Worm (Caenorhabditis elegans) whole organism, L4/young adult: Measurements from ENCODE around the gene srz-25.

Source experiments
- W03F9.2 ChIP-seq: fragments of 150-350 bp; optimal IDR thresholded peaks from 2 replicates; lab custom pipeline; 2014; ENCODE audit warnings: missing biosample characterization, missing genetic modification characterization
- dao-5 ChIP-seq: sonication (generic microtip); optimal IDR thresholded peaks from 2 replicates; lab custom pipeline; 2016; ENCODE audit warnings: missing genotype, missing genetic modification characterization, moderate library complexity, missing compliant biosample characterization
- him-1 ChIP-seq: sonication (generic microtip); optimal IDR thresholded peaks from 2 replicates; lab custom pipeline; 2016; ENCODE audit warnings: missing genotype, missing genetic modification reagents, missing genetic modification characterization, missing compliant biosample characterization

DNA sequence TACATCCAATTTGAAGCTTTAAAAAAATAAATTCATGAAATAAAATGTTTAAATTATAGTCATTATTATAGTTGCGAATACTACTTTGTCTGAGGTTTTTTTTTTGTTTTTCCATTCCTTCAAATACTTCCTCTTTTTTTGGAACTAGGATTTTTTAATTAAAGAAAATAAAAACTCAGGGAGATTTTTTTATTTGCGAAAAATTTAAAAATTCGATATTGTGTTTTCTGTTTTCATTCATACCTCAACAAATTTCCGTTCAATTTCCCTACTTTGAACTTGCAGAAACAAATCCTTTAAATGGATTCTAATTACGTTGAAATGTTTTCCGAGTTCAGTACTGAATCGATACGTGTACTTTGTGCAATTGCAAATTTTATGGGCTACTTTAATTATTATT lies 31.9 kb upstream of the srz-25 start, which contains the start of gene srw-32:
- TF ChIP-seq dao-5 (tag; lab: Kevin White, UChicago) (no peak), him-1 (tag; lab: Kevin White, UChicago) (no peak), W03F9.2 (tag; lab: Kevin White, UChicago) (no peak)
